Fruit fly (Drosophila melanogaster): Measurements from ENCODE around the gene CG7730.
A peak's percentile ranks its signal among the peaks of the same experiment; 100 is the strongest.

CG7730 gene

dm6 chr3L:16984042-16984441 is 43.3 kb upstream of the CG7730 start (continued):
- TF ChIP-seq ci (GFP tag; IDR thresholded peaks at IDR 0.05) (no peak), ro (GFP tag; IDR thresholded peaks at IDR 0.05) (no peak), Pdp1 (GFP tag; optimal IDR thresholded peaks at IDR 0.05) (peak in 1 of 2 experiments; percentile 72), Med (GFP tag) (peak; percentile 28), cg (GFP tag; optimal IDR thresholded peaks at IDR 0.05) (no peak), da (GFP tag; optimal IDR thresholded peaks at IDR 0.05) (no peak), NFAT (GFP tag; IDR thresholded peaks at IDR 0.05) (no peak), Aef1 (GFP tag; IDR thresholded peaks at IDR 0.05) (no peak), CG7928 (GFP tag; optimal IDR thresholded peaks at IDR 0.05) (no peak), E2f1 (GFP tag; IDR thresholded peaks at IDR 0.05) (no peak), CG31365 (tag; optimal IDR thresholded peaks at IDR 0.05) (no peak), Hsf (GFP tag; optimal IDR thresholded peaks at IDR 0.05) (no peak), ssp (GFP tag; IDR thresholded peaks at IDR 0.05) (no peak), CG12299 (tag; optimal IDR thresholded peaks at IDR 0.05) (no peak), bowl (GFP tag; IDR thresholded peaks at IDR 0.05) (no peak), nom (GFP tag; optimal IDR thresholded peaks at IDR 0.05) (peak; percentile 21), trem (tag; optimal IDR thresholded peaks at IDR 0.05) (no peak), Neu2 (GFP tag; optimal IDR thresholded peaks at IDR 0.05; ENCODE audit: borderline replicate concordance) (no peak), Ssrp (tag; optimal IDR thresholded peaks at IDR 0.05) (no peak), peb (GFP tag; IDR thresholded peaks at IDR 0.05) (no peak), HmgZ (tag; optimal IDR thresholded peaks at IDR 0.05) (no peak), crp (GFP tag; optimal IDR thresholded peaks at IDR 0.05) (no peak), sug (tag; optimal IDR thresholded peaks at IDR 0.05) (no peak), CG11695 (GFP tag; IDR thresholded peaks at IDR 0.05) (no peak), ind (GFP tag; optimal IDR thresholded peaks at IDR 0.05) (no peak), CG8765 (GFP tag; IDR thresholded peaks at IDR 0.05) (no peak), CG8290 (GFP tag; optimal IDR thresholded peaks at IDR 0.05) (no peak), CG8290 (tag; optimal IDR thresholded peaks at IDR 0.05) (no peak), CG10274 (GFP tag; optimal IDR thresholded peaks at IDR 0.05) (no peak), CG15479 (GFP tag; optimal IDR thresholded peaks at IDR 0.05) (peak; percentile 57), zen (tag; optimal IDR thresholded peaks at IDR 0.05) (no peak), zfh1 (GFP tag; IDR thresholded peaks at IDR 0.05) (no peak), CG11504 (tag; optimal IDR thresholded peaks at IDR 0.05) (no peak), GATAe (GFP tag; conservative IDR thresholded peaks at IDR 0.05) (peak; percentile 44; the same call in 1 of the 2 replicates), gsb-n (tag; optimal IDR thresholded peaks at IDR 0.05) (no peak), bigmax (GFP tag; optimal IDR thresholded peaks at IDR 0.05) (no peak), CG6689 (GFP tag; IDR thresholded peaks at IDR 0.05) (no peak), esg (GFP tag; conservative IDR thresholded peaks at IDR 0.05) (no peak), nerfin-1 (tag; optimal IDR thresholded peaks at IDR 0.05) (no peak), Hr78 (GFP tag; optimal IDR thresholded peaks at IDR 0.05) (no peak), eyg (GFP tag; optimal IDR thresholded peaks at IDR 0.05) (no peak)

- TF ChIP-seq prd (optimal IDR thresholded peaks at IDR 0.05) (no peak), prd (GFP tag; IDR thresholded peaks at IDR 0.05) (no peak), CG2199 (GFP tag; IDR thresholded peaks at IDR 0.05) (no peak), emc (GFP tag; optimal IDR thresholded peaks at IDR 0.05) (no peak), kay (GFP tag; optimal IDR thresholded peaks at IDR 0.05) (no peak), da (GFP tag; optimal IDR thresholded peaks at IDR 0.05) (no peak), mirr (GFP tag; optimal IDR thresholded peaks at IDR 0.05) (peak; percentile 83), chn (GFP tag; optimal IDR thresholded peaks at IDR 0.05) (no peak), CG9797 (GFP tag; optimal IDR thresholded peaks at IDR 0.05) (no peak), MTF-1 (GFP tag; optimal IDR thresholded peaks at IDR 0.05; ENCODE audit: borderline replicate concordance) (no peak), CG13296 (GFP tag; optimal IDR thresholded peaks at IDR 0.05) (no peak), chm (GFP tag; IDR thresholded peaks at IDR 0.05) (0 out of 2 replicates have a peak, but pooled peaks have one; percentile 7), CG15696 (tag; optimal IDR thresholded peaks at IDR 0.05) (no peak), gro (GFP tag; optimal IDR thresholded peaks at IDR 0.05) (peak; percentile 23), sug (tag; optimal IDR thresholded peaks at IDR 0.05) (peak; percentile 65)
Observed at dm6 chr3L:16984813-16985387, 42.4 kb upstream of the CG7730 start.
